Fruit fly (Drosophila melanogaster): ENCODE measurements around the gene ema.
A peak's percentile ranks its signal among the peaks of the same experiment; 100 is the strongest.

The ema gene

DNA sequence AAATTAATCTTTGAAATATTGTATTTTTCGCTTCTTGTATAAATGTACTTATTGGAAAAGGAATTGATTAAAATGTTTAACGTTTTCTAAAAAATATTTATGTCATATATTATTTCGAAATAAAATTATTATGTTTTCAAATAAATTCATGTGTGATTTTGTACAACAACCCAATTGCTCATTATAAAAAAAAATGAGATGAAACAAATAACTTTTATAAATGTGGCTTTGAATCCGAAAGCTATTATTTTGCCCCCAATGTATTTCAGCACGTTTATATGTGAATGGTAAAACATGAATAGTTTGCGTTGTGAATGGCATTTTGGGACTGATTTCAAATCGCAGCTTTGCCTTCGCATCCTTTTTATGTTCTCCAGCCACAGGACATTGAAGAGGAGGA is 6.9 kb downstream of the ema start, which contains the start of gene CG14881:
CG14881 (plus strand) TSS at position 301 of the 400 bp plus-strand sequence.
- TF ChIP-seq CG3065 (GFP tag; optimal IDR thresholded peaks at IDR 0.05), result no peak
- no peak for TF ChIP-seq CG3281 (GFP tag; optimal IDR thresholded peaks at IDR 0.05)
- TF ChIP-seq CG30431 (GFP tag; optimal IDR thresholded peaks at IDR 0.05), result no peak
- peak; percentile 16 for TF ChIP-seq pzg (GFP tag; optimal IDR thresholded peaks at IDR 0.05)
- no peak for TF ChIP-seq HLH4C (GFP tag; IDR thresholded peaks at IDR 0.05; ENCODE audit: partially characterized antibody)
- no peak for TF ChIP-seq CHES-1-like (GFP tag; optimal IDR thresholded peaks at IDR 0.05)
- TF ChIP-seq gsb (GFP tag; IDR thresholded peaks at IDR 0.05), result no peak
- TF ChIP-seq Fer1 (GFP tag; optimal IDR thresholded peaks at IDR 0.05), result no peak
- peak in 1 of 2 experiments; percentile 40 for TF ChIP-seq crp (GFP tag; optimal IDR thresholded peaks at IDR 0.05)
- TF ChIP-seq CG10209 (GFP tag; optimal IDR thresholded peaks at IDR 0.05), result no peak
- TF ChIP-seq MBD-R2 (GFP tag; IDR thresholded peaks at IDR 0.05), result peak; percentile 52
- TF ChIP-seq pan (optimal IDR thresholded peaks at IDR 0.05), result no peak
- no peak for TF ChIP-seq pan (GFP tag; optimal IDR thresholded peaks at IDR 0.05 in 1 of 2, IDR thresholded peaks at IDR 0.05 in 1 of 2)
- no peak for TF ChIP-seq pho (GFP tag; optimal IDR thresholded peaks at IDR 0.05)

DNA sequence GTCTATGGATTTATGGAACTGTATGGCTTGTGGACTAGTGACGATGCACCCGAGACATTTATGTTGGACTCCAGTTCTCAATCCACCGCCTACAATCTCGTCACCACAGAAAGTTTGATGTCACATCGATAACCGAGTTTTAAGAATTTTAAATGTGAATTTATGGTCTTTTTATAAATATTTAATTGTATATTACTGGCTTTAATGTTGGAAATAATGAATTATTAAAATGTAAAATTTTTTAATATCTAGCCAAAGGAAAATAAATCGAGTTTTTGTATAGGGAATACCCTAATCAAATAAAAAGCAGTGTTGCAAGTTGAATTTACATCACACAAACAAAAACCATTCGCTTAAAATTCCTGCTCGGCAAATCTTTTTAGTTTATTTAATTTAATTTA is 8.8 kb downstream of the ema start, which contains the start of gene Fntb:
Fntb (plus strand) TSS at position 334 of the 401 bp plus-strand sequence.
- TF ChIP-seq ind (GFP tag; optimal IDR thresholded peaks at IDR 0.05) (peak; percentile 72), Xrp1 (GFP tag; IDR thresholded peaks at IDR 0.05) (peak; percentile 64; the same call in 1 of the 2 replicates), CG6654 (GFP tag; optimal IDR thresholded peaks at IDR 0.05) (no peak), Sry-δ (GFP tag; optimal IDR thresholded peaks at IDR 0.05) (no peak), Six4 (GFP tag; optimal IDR thresholded peaks at IDR 0.05) (peak; percentile 62), lov (optimal IDR thresholded peaks at IDR 0.05) (no peak), lov (GFP tag; IDR thresholded peaks at IDR 0.05) (no peak), Myb (GFP tag; optimal IDR thresholded peaks at IDR 0.05) (no peak), Drgx (GFP tag; IDR thresholded peaks at IDR 0.05) (no peak; the same call in 1 of the 2 replicates), CG9215 (GFP tag; IDR thresholded peaks at IDR 0.05) (no peak), Ssrp (tag; optimal IDR thresholded peaks at IDR 0.05) (peak; percentile 75), sens (GFP tag) (peak; percentile 81), CG34376 (GFP tag; optimal IDR thresholded peaks at IDR 0.05) (peak; percentile 44), CG5180 (GFP tag; optimal IDR thresholded peaks at IDR 0.05) (no peak), HLH4C (GFP tag; IDR thresholded peaks at IDR 0.05; ENCODE audit: partially characterized antibody) (no peak), kah (GFP tag; optimal IDR thresholded peaks at IDR 0.05) (no peak), sim (GFP tag; IDR thresholded peaks at IDR 0.05) (no peak), CG18011 (GFP tag; optimal IDR thresholded peaks at IDR 0.05) (peak; percentile 17), Aef1 (GFP tag; IDR thresholded peaks at IDR 0.05) (peak; percentile 71), Hr78 (GFP tag; optimal IDR thresholded peaks at IDR 0.05) (no peak), CG8944 (GFP tag; optimal IDR thresholded peaks at IDR 0.05) (no peak), CG4328 (GFP tag; optimal IDR thresholded peaks at IDR 0.05) (peak; percentile 53), gro (GFP tag; optimal IDR thresholded peaks at IDR 0.05) (no peak), Jarid2 (GFP tag; optimal IDR thresholded peaks at IDR 0.05) (no peak), Stat92E (GFP tag; optimal IDR thresholded peaks at IDR 0.05) (no peak), Taf1 (GFP tag; IDR thresholded peaks at IDR 0.05) (no peak), CG2120 (GFP tag; optimal IDR thresholded peaks at IDR 0.05) (peak; percentile 78), gfzf (GFP tag; optimal IDR thresholded peaks at IDR 0.05) (no peak), HmgZ (tag; optimal IDR thresholded peaks at IDR 0.05) (peak; percentile 72), CG32532 (GFP tag; IDR thresholded peaks at IDR 0.05) (peak; percentile 70; the same call in 1 of the 2 replicates), CG3163 (GFP tag; optimal IDR thresholded peaks at IDR 0.05) (no peak), grau (tag; optimal IDR thresholded peaks at IDR 0.05) (peak; percentile 79), CG8281 (tag; optimal IDR thresholded peaks at IDR 0.05) (no peak), gt (GFP tag; IDR thresholded peaks at IDR 0.05) (no peak), tap (tag; optimal IDR thresholded peaks at IDR 0.05) (no peak), TFAM (GFP tag; optimal IDR thresholded peaks at IDR 0.05) (no peak), CG5953 (GFP tag; IDR thresholded peaks at IDR 0.05) (no peak)
